Fruit fly (Drosophila melanogaster) whole organism, embryonic: Measurements from ENCODE around the gene Prm.

Experiments
- B-H1 ChIP-seq: fragments of 200-800 bp; sonication (Bioruptor generic); IDR thresholded peaks from 3 replicates; pipeline ENCODE4 v1.3.6; 2022; ENCODE audit warnings: missing biosample characterization, missing genetic modification characterization
- BtbVII ChIP-seq: fragments of 200-800 bp; sonication (Bioruptor generic); optimal IDR thresholded peaks from 3 replicates; lab custom pipeline; 2017; ENCODE audit warnings: missing biosample characterization, mild to moderate bottlenecking, missing genetic modification characterization
- CG1024 ChIP-seq: fragments of 200-800 bp; sonication (Bioruptor generic); IDR thresholded peaks from 2 replicates; pipeline ENCODE4 v1.3.6; 2022; ENCODE audit warnings: missing biosample characterization, missing genetic modification characterization
- CG10979 ChIP-seq: fragments of 200-800 bp; sonication (Bioruptor generic); optimal IDR thresholded peaks from 2 replicates; lab custom pipeline; 2018; ENCODE audit warnings: missing biosample characterization, mild to moderate bottlenecking, missing genetic modification characterization, moderate library complexity
- CG12769 ChIP-seq: fragments of 200-800 bp; sonication (Bioruptor generic); optimal IDR thresholded peaks from 2 replicates; lab custom pipeline; 2019; ENCODE audit warnings: missing biosample characterization, mild to moderate bottlenecking, missing genetic modification characterization, moderate library complexity
- CG14667 ChIP-seq: fragments of 200-800 bp; sonication (Bioruptor generic); IDR thresholded peaks from 2 replicates; pipeline ENCODE4 v1.3.6; 2022; ENCODE audit warnings: missing biosample characterization, missing genetic modification characterization
- CG1529 ChIP-seq: fragments of 200-800 bp; sonication (Bioruptor generic); optimal IDR thresholded peaks from 3 replicates; lab custom pipeline; 2018; ENCODE audit warnings: missing biosample characterization, missing genetic modification characterization
- CG17359 ChIP-seq: fragments of 200-800 bp; sonication (Bioruptor generic); optimal IDR thresholded peaks from 3 replicates; lab custom pipeline; 2018; ENCODE audit warnings: missing biosample characterization, mild to moderate bottlenecking, missing genetic modification characterization, moderate library complexity
- CG17385 ChIP-seq: fragments of 200-800 bp; sonication (Bioruptor generic); optimal IDR thresholded peaks from 3 replicates; lab custom pipeline; 2018; ENCODE audit warnings: missing biosample characterization, mild to moderate bottlenecking, missing genetic modification characterization
- CG17802 ChIP-seq: fragments of 200-800 bp; sonication (Bioruptor generic); optimal IDR thresholded peaks from 2 replicates; lab custom pipeline; 2018; ENCODE audit warnings: missing biosample characterization, mild to moderate bottlenecking, missing genetic modification characterization, moderate library complexity
- CG1792 ChIP-seq: fragments of 200-800 bp; sonication (Bioruptor generic); optimal IDR thresholded peaks from 2 replicates; lab custom pipeline; 2016; ENCODE audit warnings: missing biosample characterization, missing genetic modification characterization
- CG18619 ChIP-seq: fragments of 200-800 bp; sonication (Bioruptor generic); optimal IDR thresholded peaks from 3 replicates; lab custom pipeline; 2017; ENCODE audit warnings: missing biosample characterization, mild to moderate bottlenecking, missing genetic modification characterization
- CG30403 ChIP-seq: fragments of 200-800 bp; sonication (Bioruptor generic); optimal IDR thresholded peaks from 3 replicates; lab custom pipeline; 2016; ENCODE audit warnings: missing biosample characterization, missing genetic modification characterization
- CG32767 ChIP-seq: fragments of 200-800 bp; sonication (Bioruptor generic); IDR thresholded peaks from 2 replicates; pipeline ENCODE4 v1.3.6; 2022; ENCODE audit warnings: missing biosample characterization, missing genetic modification characterization
- CG3281 ChIP-seq: fragments of 200-800 bp; sonication (Bioruptor generic); optimal IDR thresholded peaks from 3 replicates; lab custom pipeline; 2017; ENCODE audit warnings: missing biosample characterization, mild to moderate bottlenecking, missing genetic modification characterization
- CG3995 ChIP-seq: fragments of 200-800 bp; sonication (Bioruptor generic); optimal IDR thresholded peaks from 3 replicates; lab custom pipeline; 2016; ENCODE audit warnings: missing biosample characterization, missing genetic modification characterization
- CG4707 ChIP-seq: fragments of 200-800 bp; sonication (Bioruptor generic); optimal IDR thresholded peaks from 2 replicates; lab custom pipeline; 2018; ENCODE audit warnings: missing biosample characterization, mild to moderate bottlenecking, missing genetic modification characterization, moderate library complexity
- CG6854 ChIP-seq: fragments of 200-800 bp; sonication (Bioruptor generic); optimal IDR thresholded peaks from 3 replicates; lab custom pipeline; 2017; ENCODE audit warnings: missing biosample characterization, mild to moderate bottlenecking, missing genetic modification characterization
- CG8281 ChIP-seq: fragments of 200-800 bp; sonication (Bioruptor generic); optimal IDR thresholded peaks from 2 replicates; lab custom pipeline; 2018; ENCODE audit warnings: missing biosample characterization, mild to moderate bottlenecking, missing genetic modification characterization, moderate library complexity
- CG8359 ChIP-seq: fragments of 200-800 bp; sonication (Bioruptor generic); optimal IDR thresholded peaks from 2 replicates; lab custom pipeline; 2017; ENCODE audit warnings: missing biosample characterization, mild to moderate bottlenecking, missing genetic modification characterization, borderline replicate concordance
- CG9609 ChIP-seq: fragments of 200-800 bp; sonication (Bioruptor generic); optimal IDR thresholded peaks from 3 replicates; lab custom pipeline; 2016; ENCODE audit warnings: missing biosample characterization, missing genetic modification characterization
- CG9817 ChIP-seq: fragments of 200-800 bp; sonication (Bioruptor generic); optimal IDR thresholded peaks from 2 replicates; lab custom pipeline; 2018; ENCODE audit warnings: missing biosample characterization, mild to moderate bottlenecking, missing genetic modification characterization, moderate library complexity
- Camta ChIP-seq: fragments of 200-800 bp; sonication (Bioruptor generic); optimal IDR thresholded peaks from 2 replicates; lab custom pipeline; 2016; ENCODE audit warnings: missing biosample characterization, missing genetic modification characterization
- Dll ChIP-seq: fragments of 200-800 bp; sonication (Bioruptor generic); IDR thresholded peaks from 4 replicates; pipeline ENCODE4 v1.3.6; 2022; ENCODE audit warnings: missing biosample characterization, missing genetic modification characterization; ENCODE audit not compliant: partially characterized antibody
- Fer2 ChIP-seq: fragments of 200-800 bp; sonication (Bioruptor generic); optimal IDR thresholded peaks from 2 replicates; lab custom pipeline; 2018; ENCODE audit warnings: missing biosample characterization, mild to moderate bottlenecking, missing genetic modification characterization, moderate library complexity
- Gug ChIP-seq: fragments of 200-800 bp; sonication (Bioruptor generic); IDR thresholded peaks from 4 replicates; pipeline ENCODE4 v1.3.6; 2022; ENCODE audit warnings: missing biosample characterization, missing genetic modification characterization
- HLHmδ ChIP-seq: fragments of 200-800 bp; sonication (Bioruptor generic); optimal IDR thresholded peaks from 2 replicates; lab custom pipeline; 2018; ENCODE audit warnings: missing biosample characterization, mild to moderate bottlenecking, missing genetic modification characterization, moderate library complexity
- Med ChIP-seq: fragments of 200-800 bp; sonication (Bioruptor generic); peaks from one replicate; lab custom pipeline; 2016; ENCODE audit warnings: missing biosample characterization, missing genetic modification characterization, mild to moderate bottlenecking, inconsistent platforms, moderate library complexity
- Myb ChIP-seq: fragments of 200-800 bp; sonication (Bioruptor generic); optimal IDR thresholded peaks from 2 replicates; lab custom pipeline; 2016; ENCODE audit warnings: missing biosample characterization, missing genetic modification characterization
- Nf-YA ChIP-seq: fragments of 200-800 bp; sonication (Bioruptor generic); IDR thresholded peaks from 2 replicates; pipeline ENCODE4 v1.3.6; 2022; ENCODE audit warnings: missing biosample characterization, missing genetic modification characterization
- Sox100B ChIP-seq: fragments of 200-800 bp; sonication (Bioruptor generic); optimal IDR thresholded peaks from 3 replicates; lab custom pipeline; 2018; ENCODE audit warnings: missing biosample characterization, mild to moderate bottlenecking, missing genetic modification characterization
- bab2 ChIP-seq: fragments of 200-800 bp; sonication (Bioruptor generic); optimal IDR thresholded peaks from 2 replicates; lab custom pipeline; 2016; ENCODE audit warnings: missing biosample characterization, missing genetic modification characterization
- bcd ChIP-seq: fragments of 200-800 bp; sonication (Bioruptor generic); optimal IDR thresholded peaks from 2 replicates; lab custom pipeline; 2017; ENCODE audit warnings: missing biosample characterization, mild to moderate bottlenecking, missing genetic modification characterization
- bigmax ChIP-seq: fragments of 200-800 bp; sonication (Bioruptor generic); optimal IDR thresholded peaks from 2 replicates; lab custom pipeline; 2018; ENCODE audit warnings: missing biosample characterization, mild to moderate bottlenecking, missing genetic modification characterization
- chif ChIP-seq, 2 experiments: fragments of 200-800 bp; sonication (Bioruptor generic); optimal IDR thresholded peaks; 3 replicates each; lab custom pipeline; 2016; ENCODE audit warnings: missing biosample characterization in 2 of 2, missing genetic modification characterization in 2 of 2
- chinmo ChIP-seq: fragments of 200-800 bp; sonication (Bioruptor generic); IDR thresholded peaks from 4 replicates; pipeline ENCODE4 v1.3.6; 2022; ENCODE audit warnings: missing biosample characterization, missing genetic modification characterization; ENCODE audit not compliant: partially characterized antibody
- dm ChIP-seq: fragments of 200-800 bp; sonication (Bioruptor generic); optimal IDR thresholded peaks from 3 replicates; lab custom pipeline; 2016; ENCODE audit warnings: missing biosample characterization, missing genetic modification characterization
- eve ChIP-seq, 2 experiments: fragments of >200 bp; optimal IDR thresholded peaks; 2 replicates each; lab custom pipeline; 2017; ENCODE audit warnings: missing biosample characterization in 2 of 2, missing genetic modification characterization in 2 of 2
- gfzf ChIP-seq: fragments of 200-800 bp; sonication (Bioruptor generic); optimal IDR thresholded peaks from 2 replicates; lab custom pipeline; 2016; ENCODE audit warnings: missing biosample characterization, mild to moderate bottlenecking, missing genetic modification characterization, moderate library complexity
- gt ChIP-seq: fragments of 200-800 bp; sonication (Bioruptor generic); IDR thresholded peaks from 2 replicates; pipeline ENCODE4 v1.3.6; 2022; ENCODE audit warnings: missing biosample characterization, missing genetic modification characterization
- her ChIP-seq: fragments of 200-800 bp; sonication (Bioruptor generic); optimal IDR thresholded peaks from 2 replicates; lab custom pipeline; 2016; ENCODE audit warnings: missing biosample characterization, missing genetic modification characterization
- ind ChIP-seq: fragments of 200-800 bp; sonication (Bioruptor generic); optimal IDR thresholded peaks from 3 replicates; lab custom pipeline; 2016; ENCODE audit warnings: missing biosample characterization, missing genetic modification characterization
- lola ChIP-seq, 3 experiments: fragments of >200 bp in 2 of 3; fragments of 200-800 bp in 1 of 3; sonication (Bioruptor generic) in 1 of 3; optimal IDR thresholded peaks; 2 replicates each; lab custom pipeline; 2017 to 2019; ENCODE audit warnings: missing biosample characterization in 3 of 3, missing genetic modification characterization in 3 of 3, mild to moderate bottlenecking in 1 of 3, moderate library complexity in 1 of 3
- luna ChIP-seq: fragments of 200-800 bp; sonication (Bioruptor generic); optimal IDR thresholded peaks from 2 replicates; lab custom pipeline; 2016; ENCODE audit warnings: missing biosample characterization, missing genetic modification characterization
- sens-2 ChIP-seq: fragments of 200-800 bp; sonication (Bioruptor generic); IDR thresholded peaks from 2 replicates; pipeline ENCODE4 v1.3.6; 2022; ENCODE audit warnings: missing biosample characterization, missing genetic modification characterization
- sisA ChIP-seq: fragments of 200-800 bp; sonication (Bioruptor generic); IDR thresholded peaks from 2 replicates; pipeline ENCODE4 v1.3.6; 2022; ENCODE audit warnings: missing biosample characterization, missing genetic modification characterization
- slbo ChIP-seq: fragments of 200-800 bp; sonication (Bioruptor generic); IDR thresholded peaks from 2 replicates; pipeline ENCODE4 v1.3.6; 2022; ENCODE audit warnings: missing biosample characterization, missing genetic modification characterization
- tap ChIP-seq: fragments of 200-800 bp; optimal IDR thresholded peaks from 3 replicates; lab custom pipeline; 2019; ENCODE audit warnings: missing biosample characterization, mild to moderate bottlenecking, missing genetic modification characterization, moderate library complexity
- tx ChIP-seq: fragments of 200-800 bp; sonication (Bioruptor generic); optimal IDR thresholded peaks from 2 replicates; lab custom pipeline; 2016; ENCODE audit warnings: missing biosample characterization, missing genetic modification characterization
- z ChIP-seq: fragments of 200-800 bp; sonication (Bioruptor generic); IDR thresholded peaks from 3 replicates; pipeline ENCODE4 v1.3.6; 2022; ENCODE audit warnings: missing biosample characterization, missing genetic modification characterization

Gene Prm

dm6 chr3L:8751262-8751661 is 6.2 kb upstream of the Prm start (continued):
- TF ChIP-seq gfzf (GFP tag; lab: Kevin White, UChicago): no peak
- no peak for TF ChIP-seq bigmax
- TF ChIP-seq CG18619 (GFP tag; lab: Kevin White, UChicago): peak; percentile 12
- TF ChIP-seq Nf-YA (GFP tag; lab: Robert Waterston, UW): peak; percentile 40; the same call in 1 of the 2 replicates
- TF ChIP-seq CG9609: no peak
- peak; percentile 44 for TF ChIP-seq ind (GFP tag; lab: Kevin White, UChicago)
- TF ChIP-seq her (GFP tag; lab: Kevin White, UChicago): no peak
- TF ChIP-seq lola (GFP tag; optimal IDR thresholded peaks at IDR 0.05; lab: Kevin White, UChicago): no peak
- TF ChIP-seq B-H1 (GFP tag; lab: Robert Waterston, UW): peak; percentile 49
- peak; percentile 52; the same call in 1 of the 2 replicates for TF ChIP-seq CG1024 (GFP tag; lab: Robert Waterston, UW)
- no peak for TF ChIP-seq HLHmδ (GFP tag; lab: Kevin White, UChicago)
- TF ChIP-seq Fer2 (tag; lab: Kevin White, UChicago): no peak
- no peak for TF ChIP-seq Dll (GFP tag; lab: Robert Waterston, UW)
- TF ChIP-seq chif (GFP tag; optimal IDR thresholded peaks at IDR 0.05; lab: Kevin White, UChicago): peak in 1 of 2 experiments; percentile 39
- TF ChIP-seq CG3281: no peak
- TF ChIP-seq gt (GFP tag; lab: Robert Waterston, UW): no peak
- TF ChIP-seq BtbVII: no peak
- TF ChIP-seq tx (GFP tag; lab: Kevin White, UChicago): no peak
- TF ChIP-seq Sox100B: peak; percentile 58
- peak; percentile 14 for TF ChIP-seq CG8359 (GFP tag; lab: Kevin White, UChicago)
- peak; percentile 28; the same call in 1 of the 2 replicates for TF ChIP-seq slbo (GFP tag; lab: Robert Waterston, UW)
- no peak for TF ChIP-seq CG1792 (GFP tag; lab: Kevin White, UChicago)
- TF ChIP-seq CG10979 (tag; lab: Kevin White, UChicago): peak; percentile 64
- TF ChIP-seq CG1529 (GFP tag; lab: Kevin White, UChicago): peak; percentile 52
- TF ChIP-seq CG32767 (GFP tag; lab: Robert Waterston, UW): 0 out of 2 replicates have a peak, but pooled peaks have one; percentile 19
- no peak for TF ChIP-seq Myb (GFP tag; lab: Kevin White, UChicago)
- TF ChIP-seq CG12769 (tag; lab: Kevin White, UChicago): no peak
- TF ChIP-seq CG30403 (GFP tag; lab: Kevin White, UChicago): peak; percentile 63
- no peak for TF ChIP-seq CG6854
- TF ChIP-seq CG4707 (GFP tag; lab: Kevin White, UChicago): peak; percentile 47
- TF ChIP-seq CG8281 (tag; lab: Kevin White, UChicago): peak; percentile 4
- 0 out of 4 replicates have a peak, but pooled peaks have one; percentile 48 for TF ChIP-seq Gug (GFP tag; lab: Robert Waterston, UW)
- TF ChIP-seq Camta: peak; percentile 12
- TF ChIP-seq Med (GFP tag; lab: Kevin White, UChicago): peak; percentile 66
- TF ChIP-seq z (GFP tag; lab: Robert Waterston, UW): no peak
- TF ChIP-seq bcd (GFP tag; lab: Kevin White, UChicago): peak; percentile 26
- no peak for TF ChIP-seq luna (GFP tag; lab: Kevin White, UChicago)
- peak; percentile 73 for TF ChIP-seq sisA (GFP tag; lab: Robert Waterston, UW)
- TF ChIP-seq CG17359: peak; percentile 85
- peak; percentile 49; the same call in 1 of the 2 replicates for TF ChIP-seq sens-2 (GFP tag; lab: Robert Waterston, UW)
- no peak for TF ChIP-seq CG17802 (tag; lab: Kevin White, UChicago)
- no peak for TF ChIP-seq dm (GFP tag; lab: Kevin White, UChicago)
- TF ChIP-seq CG17385: peak; percentile 36
- no peak for TF ChIP-seq CG9817 (tag; lab: Kevin White, UChicago)
- peak; percentile 41 for TF ChIP-seq bab2 (GFP tag; lab: Kevin White, UChicago)
- TF ChIP-seq chinmo (GFP tag; lab: Robert Waterston, UW): no peak
- TF ChIP-seq tap (tag; lab: Kevin White, UChicago): peak; percentile 25
- TF ChIP-seq CG3995: no peak
- TF ChIP-seq CG14667 (GFP tag; lab: Robert Waterston, UW): no peak
- no peak for TF ChIP-seq eve (GFP tag; optimal IDR thresholded peaks at IDR 0.05; lab: Kevin White, UChicago)
